Worm (Caenorhabditis elegans): ENCODE measurements around the gene F49F1.10.

Gene F49F1.10

ce11 chrIV:4178424-4178823, 39.5 kb upstream of the F49F1.10 start, which contains the start of gene tsen-34:
Gene tsen-34 (plus strand): TSS chrIV:4178457.
- no peak for TF ChIP-seq vab-15 (tag; optimal IDR thresholded peaks at IDR 0.05)
- TF ChIP-seq ceh-82 (tag; optimal IDR thresholded peaks at IDR 0.05): no peak
- no peak for TF ChIP-seq isw-1 (GFP tag; IDR thresholded peaks at IDR 0.05)
- TF ChIP-seq C34B4.2 (tag; optimal IDR thresholded peaks at IDR 0.05): no peak
- TF ChIP-seq nhr-47 (tag; optimal IDR thresholded peaks at IDR 0.05): no peak
- TF ChIP-seq pqm-1 (tag; optimal IDR thresholded peaks at IDR 0.05): no peak
- no peak for TF ChIP-seq zag-1 (tag; optimal IDR thresholded peaks at IDR 0.05)
- TF ChIP-seq sox-4 (tag; optimal IDR thresholded peaks at IDR 0.05): no peak
- TF ChIP-seq lin-14 (GFP tag; optimal IDR thresholded peaks at IDR 0.05): no peak
- TF ChIP-seq efl-1 (optimal IDR thresholded peaks at IDR 0.05): no peak
- peak in 1 of 2 experiments; percentile 91 for TF ChIP-seq efl-1 (GFP tag; optimal IDR thresholded peaks at IDR 0.05 in 1 of 2)
- TF ChIP-seq efl-3 (GFP tag; optimal IDR thresholded peaks at IDR 0.05): no peak
- TF ChIP-seq nhr-85 (tag): peak; percentile 76
- TF ChIP-seq swsn-7 (tag; optimal IDR thresholded peaks at IDR 0.05): no peak
- no peak for TF ChIP-seq snu-23 (GFP tag; optimal IDR thresholded peaks at IDR 0.05)
- TF ChIP-seq lir-3 (tag; optimal IDR thresholded peaks at IDR 0.05; ENCODE audit: poor library complexity): no peak

ce11 chrIV:4177560-4177959, 38.6 kb upstream of the F49F1.10 start:
- TF ChIP-seq efl-1 (optimal IDR thresholded peaks at IDR 0.05) (peak; percentile 13 to 28), efl-1 (GFP tag; optimal IDR thresholded peaks at IDR 0.05 in 1 of 2) (peak; percentile 29 to 91), fos-1 (tag; optimal IDR thresholded peaks at IDR 0.05) (no peak), pag-3 (tag; optimal IDR thresholded peaks at IDR 0.05; ENCODE audit: borderline replicate concordance, insufficient read depth) (no peak), zag-1 (tag; optimal IDR thresholded peaks at IDR 0.05) (no peak), dpl-1 (GFP tag; optimal IDR thresholded peaks at IDR 0.05) (peak in 1 of 3 experiments; percentile 10), lin-15B (tag; optimal IDR thresholded peaks at IDR 0.05) (peak; percentile 23), unc-86 (tag; optimal IDR thresholded peaks at IDR 0.05) (no peak), C16A3.4 (tag; optimal IDR thresholded peaks at IDR 0.05) (no peak), ama-1 (optimal IDR thresholded peaks at IDR 0.05) (no peak)

ce11 chrIV:4176659-4177058, 37.7 kb upstream of the F49F1.10 start:
- TF ChIP-seq unc-86 (tag; optimal IDR thresholded peaks at IDR 0.05) (no peak), efl-1 (optimal IDR thresholded peaks at IDR 0.05) (no peak), efl-1 (GFP tag; optimal IDR thresholded peaks at IDR 0.05 in 1 of 2) (peak; percentile 38 to 51), dpl-1 (GFP tag; optimal IDR thresholded peaks at IDR 0.05) (peak in 1 of 3 experiments; percentile 9), nhr-85 (tag) (peak; percentile 33)

ce11 chrIV:4176088-4176487, 37.2 kb upstream of the F49F1.10 start, which contains the start of gene dnj-15:
Gene dnj-15 (plus strand): TSS chrIV:4176388.
- no peak for TF ChIP-seq ceh-82 (tag; optimal IDR thresholded peaks at IDR 0.05)
- TF ChIP-seq ztf-4 (tag; optimal IDR thresholded peaks at IDR 0.05): no peak
- TF ChIP-seq egl-27 (tag; optimal IDR thresholded peaks at IDR 0.05): no peak
- TF ChIP-seq ets-5 (GFP tag; IDR thresholded peaks at IDR 0.05): no peak
- no peak for TF ChIP-seq nhr-84 (tag; optimal IDR thresholded peaks at IDR 0.05)
- no peak for TF ChIP-seq lin-13 (GFP tag; optimal IDR thresholded peaks at IDR 0.05)
- TF ChIP-seq snu-23 (GFP tag; optimal IDR thresholded peaks at IDR 0.05): no peak
- no peak for TF ChIP-seq unc-130 (tag; optimal IDR thresholded peaks at IDR 0.05)
- TF ChIP-seq efl-1 (optimal IDR thresholded peaks at IDR 0.05): no peak
- no peak for TF ChIP-seq efl-1 (GFP tag; optimal IDR thresholded peaks at IDR 0.05 in 1 of 2)
- TF ChIP-seq zag-1 (tag; optimal IDR thresholded peaks at IDR 0.05): no peak
- no peak for TF ChIP-seq pax-3 (tag; optimal IDR thresholded peaks at IDR 0.05)
- no peak for TF ChIP-seq mef-2 (tag; optimal IDR thresholded peaks at IDR 0.05)
- no peak for TF ChIP-seq hlh-4 (tag; optimal IDR thresholded peaks at IDR 0.05)
- no peak for TF ChIP-seq sup-37 (GFP tag; optimal IDR thresholded peaks at IDR 0.05)
- TF ChIP-seq fkh-10 (GFP tag; optimal IDR thresholded peaks at IDR 0.05): no peak
- TF ChIP-seq egl-13 (tag; optimal IDR thresholded peaks at IDR 0.05): no peak
- TF ChIP-seq nhr-90 (tag; optimal IDR thresholded peaks at IDR 0.05; ENCODE audit: poor library complexity): no peak
- no peak for TF ChIP-seq dpl-1 (GFP tag; optimal IDR thresholded peaks at IDR 0.05)
- TF ChIP-seq ceh-90 (tag; optimal IDR thresholded peaks at IDR 0.05): no peak
